Fruit fly (Drosophila melanogaster) S2 (cell line): ENCODE results near the gene CG43965.

Source experiments
- CG8478 ChIP-seq: fragments of >200 bp; optimal IDR thresholded peaks from 2 replicates; lab custom pipeline; 2018
- CTCF ChIP-seq, 2 experiments: fragments of >200 bp; optimal IDR thresholded peaks; 2 replicates each; lab custom pipeline; 2018

CG43965 gene

dm6 chr3L:8725674-8726073, at the start of gene CG43965:
CG43965 (minus strand) TSS chr3L:8725774.
- TF ChIP-seq CG8478 (no peak), CTCF (optimal IDR thresholded peaks at IDR 0.05; lab: Kevin White, UChicago) (no peak)

- TF ChIP-seq CG8478 = no peak
- no peak for TF ChIP-seq CTCF (optimal IDR thresholded peaks at IDR 0.05; lab: Kevin White, UChicago)
Measured at dm6 chr3L:8774974-8775731, 49.6 kb upstream of the CG43965 start.

DNA sequence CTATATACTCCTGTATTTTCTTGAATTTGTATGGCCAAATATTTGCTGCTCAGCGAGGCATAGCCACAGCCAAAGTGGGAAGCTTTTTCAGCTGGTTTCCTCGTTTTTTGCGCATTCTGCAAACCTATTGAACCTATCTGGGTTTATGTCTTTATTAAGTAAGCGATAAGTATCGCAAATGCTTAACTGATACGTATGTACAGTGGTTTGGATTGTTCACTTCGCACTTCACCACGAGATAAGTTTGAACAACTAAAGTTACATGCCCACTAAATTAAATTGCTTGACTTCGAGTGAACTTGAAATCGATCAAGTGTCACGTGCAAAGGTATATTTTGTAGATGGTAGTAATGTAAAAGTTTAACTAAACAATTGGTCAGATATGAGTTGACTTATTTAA, 48.1 kb upstream of the CG43965 start:
- no peak for TF ChIP-seq CG8478
- TF ChIP-seq CTCF (optimal IDR thresholded peaks at IDR 0.05; lab: Kevin White, UChicago) = no peak

DNA sequence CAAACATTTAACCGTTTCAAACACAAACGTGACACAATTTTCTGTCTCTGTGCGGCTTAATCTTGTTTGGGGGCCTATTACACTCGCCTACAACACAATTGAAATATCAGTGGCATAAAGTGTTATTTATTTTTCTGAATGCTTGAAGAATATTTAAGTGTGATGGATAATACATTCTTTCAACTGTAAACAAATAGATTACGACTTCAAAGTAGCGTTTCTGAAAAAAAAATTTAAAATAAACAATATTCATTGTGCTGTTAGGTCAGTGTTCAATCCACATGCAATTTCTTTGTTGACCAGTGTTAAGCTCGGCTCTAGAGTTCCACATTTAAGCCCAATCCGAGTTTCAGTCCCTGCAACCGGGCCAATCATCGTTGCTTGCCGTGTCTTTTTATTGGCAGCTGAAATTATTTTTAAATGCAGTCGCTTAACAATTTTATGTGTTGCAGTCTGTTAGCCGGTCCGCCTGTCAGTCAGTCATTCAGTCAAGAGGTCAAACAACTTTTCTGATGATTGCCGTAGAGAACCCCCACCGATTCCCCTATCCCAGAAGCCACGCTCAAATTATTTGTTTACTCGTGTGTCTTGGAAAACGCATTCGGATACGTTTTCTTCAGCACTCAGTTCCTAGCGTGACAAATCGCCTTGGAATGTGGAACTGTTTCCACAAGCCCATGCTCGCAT, 47.6 kb upstream of the CG43965 start:
- no peak for TF ChIP-seq CTCF (optimal IDR thresholded peaks at IDR 0.05; lab: Kevin White, UChicago)
- no peak for TF ChIP-seq CG8478

- TF ChIP-seq CG8478 (no peak), CTCF (optimal IDR thresholded peaks at IDR 0.05; lab: Kevin White, UChicago) (no peak)
Measured at dm6 chr3L:8770616-8771229, 45.1 kb upstream of the CG43965 start.

dm6 chr3L:8767876-8768275, 42.3 kb upstream of the CG43965 start:
- TF ChIP-seq CG8478 (no peak), CTCF (optimal IDR thresholded peaks at IDR 0.05; lab: Kevin White, UChicago) (no peak)

- TF ChIP-seq CTCF (optimal IDR thresholded peaks at IDR 0.05; lab: Kevin White, UChicago) = no peak
- no peak for TF ChIP-seq CG8478
Measured at dm6 chr3L:8765969-8766538, 40.5 kb upstream of the CG43965 start.

DNA sequence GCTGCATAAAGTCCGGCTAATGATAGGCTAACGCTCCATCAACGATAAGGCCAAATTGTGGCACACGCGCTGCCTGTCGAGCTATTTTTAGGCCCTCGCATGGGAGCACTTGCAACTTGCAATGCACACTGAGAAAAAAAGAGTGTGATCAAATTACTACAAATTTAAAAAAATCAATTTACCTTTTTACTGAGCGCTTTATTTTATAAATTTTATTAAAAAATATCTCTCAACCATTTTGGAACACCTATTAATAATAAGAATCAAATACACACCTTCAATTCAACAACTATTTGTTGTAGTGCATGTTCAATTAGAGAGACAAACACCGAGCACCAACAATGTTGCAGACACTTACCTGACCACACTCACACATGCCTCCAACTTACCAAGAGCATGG, 39.9 kb upstream of the CG43965 start:
- TF ChIP-seq CTCF (optimal IDR thresholded peaks at IDR 0.05; lab: Kevin White, UChicago) = no peak
- no peak for TF ChIP-seq CG8478

dm6 chr3L:8763794-8764193, 38.2 kb upstream of the CG43965 start:
- TF ChIP-seq CG8478 = no peak
- TF ChIP-seq CTCF (optimal IDR thresholded peaks at IDR 0.05; lab: Kevin White, UChicago) = no peak

DNA sequence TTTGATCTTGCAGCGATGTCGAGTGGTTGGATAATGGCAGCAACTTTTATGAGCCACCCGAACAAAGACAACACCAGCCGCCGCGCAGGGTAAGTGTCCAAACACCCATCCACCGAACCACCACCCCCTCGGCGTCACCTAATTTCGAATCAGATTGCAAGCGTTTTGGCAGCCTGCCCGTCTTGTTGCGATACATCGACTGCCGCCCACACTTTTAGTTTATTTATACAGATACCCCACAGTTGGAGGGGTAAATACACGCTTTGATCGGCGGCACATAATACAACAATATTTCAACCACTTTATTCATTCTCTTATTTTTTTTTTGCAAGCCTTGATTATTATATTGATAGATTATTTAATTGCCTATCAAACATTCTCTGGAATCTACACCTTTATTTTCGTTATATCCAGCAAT, 37.5 kb upstream of the CG43965 start:
- TF ChIP-seq CTCF (optimal IDR thresholded peaks at IDR 0.05; lab: Kevin White, UChicago) = no peak
- no peak for TF ChIP-seq CG8478

DNA sequence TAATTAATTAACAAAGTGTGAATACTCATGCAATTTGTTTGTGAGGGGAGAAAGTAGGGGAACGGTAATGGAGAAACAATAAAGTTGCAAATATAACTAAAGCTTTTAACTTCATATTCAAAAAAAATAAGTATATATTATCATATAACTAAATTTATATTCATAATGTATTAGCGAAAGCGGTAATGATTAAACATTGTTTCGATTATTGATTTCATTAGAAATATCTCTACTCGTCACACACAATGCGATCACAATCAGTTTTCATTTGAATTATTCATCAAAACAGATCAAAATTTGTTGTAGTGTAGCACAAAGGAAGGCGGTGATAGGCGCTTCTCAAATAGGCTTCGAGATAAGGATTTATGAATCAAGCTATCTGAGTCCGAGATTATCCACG, 30.1 kb upstream of the CG43965 start, which contains the start of gene CG6576:
TSS of gene CG6576 (plus strand) at position 301 of the 400 bp plus-strand sequence.
- TF ChIP-seq CG8478 (no peak), CTCF (optimal IDR thresholded peaks at IDR 0.05; lab: Kevin White, UChicago) (no peak)

DNA sequence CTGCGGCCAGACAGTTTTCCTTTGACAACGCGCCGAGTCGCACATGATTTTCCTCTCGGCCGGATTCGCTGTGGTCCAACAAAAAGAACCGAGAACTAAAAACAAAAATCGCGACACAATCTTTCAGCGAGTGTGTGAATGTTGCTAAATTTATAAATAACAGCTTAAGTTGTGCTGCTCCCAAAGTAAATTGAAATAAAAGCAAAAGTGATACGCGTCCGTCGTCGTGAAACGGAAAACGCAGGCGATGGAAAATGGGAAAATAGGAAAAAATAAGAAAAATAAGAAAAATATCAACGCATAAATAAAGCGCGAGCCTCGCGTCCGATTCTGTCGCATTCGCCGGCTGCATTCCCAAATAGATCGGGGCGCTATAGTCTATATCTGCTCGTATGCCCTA, 28.0 kb upstream of the CG43965 start, which contains the start of gene Fhos:
TSS of gene Fhos (plus strand) at position 28 of the 400 bp plus-strand sequence.
- TF ChIP-seq CG8478 (no peak), CTCF (optimal IDR thresholded peaks at IDR 0.05; lab: Kevin White, UChicago) (no peak)

DNA sequence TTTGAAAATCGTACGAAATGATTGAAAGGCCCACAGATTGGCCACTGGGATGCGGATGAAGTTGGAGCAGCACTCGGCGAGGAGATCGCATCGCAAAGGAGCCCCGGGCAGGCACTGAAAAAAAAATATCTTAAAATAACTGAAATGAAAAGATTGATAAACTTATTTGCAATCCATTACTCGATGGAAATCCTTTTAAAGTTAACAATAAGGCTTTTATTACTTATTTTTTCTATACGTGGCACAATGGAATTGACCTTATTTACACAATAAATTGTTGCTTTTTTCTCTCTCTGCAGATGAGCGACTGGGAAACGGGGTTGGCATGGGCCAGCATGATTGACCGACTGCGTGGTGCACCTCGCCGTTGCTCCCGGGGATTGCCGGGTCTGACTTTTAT, 25.7 kb upstream of the CG43965 start:
- TF ChIP-seq CTCF (optimal IDR thresholded peaks at IDR 0.05; lab: Kevin White, UChicago) = no peak
- no peak for TF ChIP-seq CG8478

dm6 chr3L:8749676-8750654, 24.4 kb upstream of the CG43965 start, which contains the start of gene CG13306:
CG13306 (minus strand) TSS chr3L:8749726.
- TF ChIP-seq CG8478 (no peak), CTCF (optimal IDR thresholded peaks at IDR 0.05; lab: Kevin White, UChicago) (no peak)
